Worm (Caenorhabditis elegans): ENCODE measurements around the gene C43H6.6.

C43H6.6 gene

ce11 chrX:2368042-2368814 lies 26.9 kb upstream of the C43H6.6 start (continued):
- peak in 1 of 2 experiments; percentile 6 for TF ChIP-seq mdl-1 (tag; optimal IDR thresholded peaks at IDR 0.05)
- TF ChIP-seq unc-86 (tag; optimal IDR thresholded peaks at IDR 0.05), result no peak
- TF ChIP-seq ceh-90 (tag; optimal IDR thresholded peaks at IDR 0.05), result no peak
- TF ChIP-seq ceh-63 (GFP tag; optimal IDR thresholded peaks at IDR 0.05), result no peak
- TF ChIP-seq mab-9 (GFP tag; IDR thresholded peaks at IDR 0.05), result no peak
- no peak for TF ChIP-seq fkh-8 (tag; optimal IDR thresholded peaks at IDR 0.05)
- no peak for TF ChIP-seq tlp-1 (tag; optimal IDR thresholded peaks at IDR 0.05)
- no peak for TF ChIP-seq pag-3 (tag; optimal IDR thresholded peaks at IDR 0.05; ENCODE audit: borderline replicate concordance, insufficient read depth)
- no peak for TF ChIP-seq egl-27 (tag; optimal IDR thresholded peaks at IDR 0.05)
- TF ChIP-seq nhr-28 (tag; optimal IDR thresholded peaks at IDR 0.05), result no peak
- TF ChIP-seq ztf-4 (tag; optimal IDR thresholded peaks at IDR 0.05), result no peak
- TF ChIP-seq lin-39 (tag; optimal IDR thresholded peaks at IDR 0.05), result no peak
- no peak for TF ChIP-seq hlh-17 (GFP tag; optimal IDR thresholded peaks at IDR 0.05; ENCODE audit: borderline replicate concordance)

- no peak for TF ChIP-seq nhr-76 (tag; optimal IDR thresholded peaks at IDR 0.05)
- TF ChIP-seq elt-2 (tag; optimal IDR thresholded peaks at IDR 0.05), result peak; percentile 11
Measured at ce11 chrX:2369073-2369472, 26.0 kb upstream of the C43H6.6 start.

ce11 chrX:2370655-2371054 lies 24.4 kb upstream of the C43H6.6 start:
- no peak for TF ChIP-seq egl-27 (tag; optimal IDR thresholded peaks at IDR 0.05)
- TF ChIP-seq elt-2 (tag; optimal IDR thresholded peaks at IDR 0.05), result peak; percentile 51

ce11 chrX:2372134-2372533 lies 22.9 kb upstream of the C43H6.6 start:
- TF ChIP-seq lin-35 (GFP tag; optimal IDR thresholded peaks at IDR 0.05), result peak in 1 of 2 experiments; percentile 30
- TF ChIP-seq hpl-2 (GFP tag; optimal IDR thresholded peaks at IDR 0.05), result no peak
- TF ChIP-seq mdl-1 (tag; optimal IDR thresholded peaks at IDR 0.05), result no peak
- TF ChIP-seq ets-5 (GFP tag; IDR thresholded peaks at IDR 0.05), result no peak
- no peak for TF ChIP-seq ceh-88 (GFP tag; IDR thresholded peaks at IDR 0.05)
- TF ChIP-seq isw-1 (GFP tag; IDR thresholded peaks at IDR 0.05), result no peak
- no peak for TF ChIP-seq aha-1 (tag; optimal IDR thresholded peaks at IDR 0.05)
- TF ChIP-seq tlp-1 (tag; optimal IDR thresholded peaks at IDR 0.05), result no peak
- no peak for TF ChIP-seq lsy-2 (tag; optimal IDR thresholded peaks at IDR 0.05)
- no peak for TF ChIP-seq egl-27 (tag; optimal IDR thresholded peaks at IDR 0.05)
- TF ChIP-seq alr-1 (tag; optimal IDR thresholded peaks at IDR 0.05; ENCODE audit: borderline replicate concordance), result no peak
- no peak for TF ChIP-seq unc-86 (tag; optimal IDR thresholded peaks at IDR 0.05)
- no peak for TF ChIP-seq fos-1 (tag; optimal IDR thresholded peaks at IDR 0.05)
- TF ChIP-seq tbx-2 (tag; optimal IDR thresholded peaks at IDR 0.05), result no peak
- peak in 2 of 6 experiments; percentile 9 to 47 for TF ChIP-seq elt-3 (tag; optimal IDR thresholded peaks at IDR 0.05)
- no peak for TF ChIP-seq nhr-85 (tag)
- peak; percentile 54 for TF ChIP-seq elt-2 (tag; optimal IDR thresholded peaks at IDR 0.05)
- TF ChIP-seq lin-14 (GFP tag; optimal IDR thresholded peaks at IDR 0.05), result peak; percentile 24
- TF ChIP-seq mep-1 (tag; optimal IDR thresholded peaks at IDR 0.05), result no peak
- no peak for TF ChIP-seq dpl-1 (GFP tag; optimal IDR thresholded peaks at IDR 0.05)
- TF ChIP-seq mab-9 (GFP tag; IDR thresholded peaks at IDR 0.05), result no peak
- peak; percentile 10 for TF ChIP-seq nhr-90 (tag; optimal IDR thresholded peaks at IDR 0.05; ENCODE audit: poor library complexity)
- TF ChIP-seq dsc-1 (tag; optimal IDR thresholded peaks at IDR 0.05), result no peak
- TF ChIP-seq fkh-10 (GFP tag; optimal IDR thresholded peaks at IDR 0.05), result no peak
- no peak for TF ChIP-seq zip-4 (GFP tag; optimal IDR thresholded peaks at IDR 0.05)
- no peak for TF ChIP-seq nhr-77 (tag; optimal IDR thresholded peaks at IDR 0.05)
- no peak for TF ChIP-seq swsn-7 (tag; optimal IDR thresholded peaks at IDR 0.05)
- no peak for TF ChIP-seq nhr-84 (tag; optimal IDR thresholded peaks at IDR 0.05)
- TF ChIP-seq sptf-1 (tag; optimal IDR thresholded peaks at IDR 0.05), result no peak
- no peak for TF ChIP-seq skn-1 (tag; optimal IDR thresholded peaks at IDR 0.05)
- TF ChIP-seq nhr-237 (tag; optimal IDR thresholded peaks at IDR 0.05), result no peak
- TF ChIP-seq egl-13 (tag; optimal IDR thresholded peaks at IDR 0.05), result no peak
- no peak for TF ChIP-seq rnt-1 (tag; optimal IDR thresholded peaks at IDR 0.05)
- no peak for TF ChIP-seq mef-2 (tag; optimal IDR thresholded peaks at IDR 0.05)
- no peak for TF ChIP-seq pax-3 (tag; optimal IDR thresholded peaks at IDR 0.05)
- no peak for TF ChIP-seq ama-1 (optimal IDR thresholded peaks at IDR 0.05)

Measured in whole organism, L1 larva.